Fruit fly (Drosophila melanogaster): Measurements from ENCODE around the gene AGO3.

The AGO3 gene

DNA sequence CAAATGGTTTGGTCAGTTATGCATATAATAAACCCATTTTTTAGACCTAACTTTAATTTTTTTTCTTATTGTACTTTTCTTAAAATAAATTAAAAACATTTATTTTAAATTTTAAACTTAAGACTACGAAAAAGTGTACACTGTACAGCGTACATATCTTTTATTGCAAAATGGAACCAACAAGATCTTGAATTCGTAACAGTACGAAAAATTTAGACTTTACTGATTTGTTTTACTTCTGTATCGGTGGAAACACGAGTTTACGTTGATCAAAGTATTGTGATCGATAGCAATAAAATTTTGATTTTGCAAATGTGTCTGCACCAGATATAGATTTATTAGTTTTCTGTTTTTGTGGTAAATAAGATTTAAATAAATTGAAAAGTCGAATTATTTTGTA is at the start of gene AGO3:
TSS of gene AGO3 (plus strand) at position 301 of the 400 bp plus-strand sequence.
- TF ChIP-seq CG11617 (GFP tag; optimal IDR thresholded peaks at IDR 0.05) (no peak), CG7045 (GFP tag; optimal IDR thresholded peaks at IDR 0.05) (no peak), CG7101 (tag; optimal IDR thresholded peaks at IDR 0.05) (no peak), pad (GFP tag; optimal IDR thresholded peaks at IDR 0.05) (no peak), cnc (optimal IDR thresholded peaks at IDR 0.05) (no peak), Mnt (GFP tag; optimal IDR thresholded peaks at IDR 0.05) (no peak), Clk (GFP tag; optimal IDR thresholded peaks at IDR 0.05) (no peak), CG1620 (GFP tag; optimal IDR thresholded peaks at IDR 0.05) (no peak)

DNA sequence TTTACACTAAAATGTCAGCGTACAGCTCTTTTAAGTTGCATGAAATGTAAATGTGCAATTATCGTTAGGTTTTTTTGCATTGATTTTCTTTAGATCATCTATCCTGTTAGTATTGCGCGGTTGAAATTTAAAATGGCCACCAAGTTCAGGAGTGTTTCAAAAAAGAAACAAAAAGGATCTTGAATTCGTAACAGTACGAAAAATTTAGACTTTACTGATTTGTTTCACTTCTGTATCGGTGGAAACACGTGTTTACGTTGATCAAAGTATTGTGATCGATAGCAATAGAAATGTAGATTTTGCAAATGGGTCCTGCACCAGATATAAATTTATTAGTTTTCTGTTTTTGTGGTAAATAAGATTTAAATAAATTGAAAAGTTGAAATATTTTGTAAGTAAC is 1.3 kb downstream of the AGO3 start:
- TF ChIP-seq tj (GFP tag; optimal IDR thresholded peaks at IDR 0.05) = no peak
- TF ChIP-seq Crg-1 (GFP tag; optimal IDR thresholded peaks at IDR 0.05) = no peak
- TF ChIP-seq cic (GFP tag; optimal IDR thresholded peaks at IDR 0.05) = no peak
- TF ChIP-seq CG7101 (tag; optimal IDR thresholded peaks at IDR 0.05) = no peak
- no peak for TF ChIP-seq CG11617 (GFP tag; optimal IDR thresholded peaks at IDR 0.05)
- TF ChIP-seq Hr96 (GFP tag; optimal IDR thresholded peaks at IDR 0.05) = no peak
- no peak for TF ChIP-seq kay (GFP tag; ENCODE audit: borderline replicate concordance)
- no peak for TF ChIP-seq toe (GFP tag; optimal IDR thresholded peaks at IDR 0.05)
- TF ChIP-seq CG1620 (GFP tag; optimal IDR thresholded peaks at IDR 0.05) = no peak
- no peak for TF ChIP-seq ovo (GFP tag; optimal IDR thresholded peaks at IDR 0.05)
- no peak for TF ChIP-seq CG12768 (GFP tag; optimal IDR thresholded peaks at IDR 0.05)
- TF ChIP-seq CG7045 (GFP tag; optimal IDR thresholded peaks at IDR 0.05) = no peak
- TF ChIP-seq pad (GFP tag; optimal IDR thresholded peaks at IDR 0.05) = no peak
- no peak for TF ChIP-seq bab1 (GFP tag; optimal IDR thresholded peaks at IDR 0.05)
- TF ChIP-seq Mnt (GFP tag; optimal IDR thresholded peaks at IDR 0.05) = no peak
- TF ChIP-seq cnc (optimal IDR thresholded peaks at IDR 0.05) = no peak
- TF ChIP-seq CG33017 (tag; optimal IDR thresholded peaks at IDR 0.05) = no peak
- no peak for TF ChIP-seq Clk (GFP tag; optimal IDR thresholded peaks at IDR 0.05)
- no peak for TF ChIP-seq CG5204 (GFP tag; optimal IDR thresholded peaks at IDR 0.05)

- TF ChIP-seq pad (GFP tag; optimal IDR thresholded peaks at IDR 0.05) (no peak), bab1 (GFP tag; optimal IDR thresholded peaks at IDR 0.05) (no peak), cnc (optimal IDR thresholded peaks at IDR 0.05) (no peak)
Measured at dm6 chr3L:23568504-23568903, 14.1 kb downstream of the AGO3 start.

DNA sequence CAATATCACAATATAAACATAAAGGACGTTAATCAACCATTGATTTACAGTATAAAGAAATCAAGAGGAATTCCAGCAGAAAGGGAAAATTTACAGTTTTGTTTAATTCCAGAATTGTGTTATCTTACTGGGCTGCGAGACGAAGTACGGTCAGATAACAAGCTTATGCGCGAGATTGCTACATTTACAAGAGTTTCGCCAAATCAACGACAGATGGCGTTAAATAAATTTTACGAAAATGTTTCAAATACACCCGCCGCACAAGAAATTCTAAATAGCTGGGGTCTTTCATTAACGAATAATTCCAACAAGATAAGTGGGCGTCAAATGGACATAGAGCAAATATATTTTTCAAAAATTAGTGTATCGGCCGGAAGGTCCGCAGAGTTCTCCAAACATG is 14.9 kb downstream of the AGO3 start:
- TF ChIP-seq kay (GFP tag; ENCODE audit: borderline replicate concordance) (no peak), cic (GFP tag; optimal IDR thresholded peaks at IDR 0.05) (no peak), Mnt (GFP tag; optimal IDR thresholded peaks at IDR 0.05) (no peak), CG5204 (GFP tag; optimal IDR thresholded peaks at IDR 0.05) (no peak), CG7045 (GFP tag; optimal IDR thresholded peaks at IDR 0.05) (no peak), pad (GFP tag; optimal IDR thresholded peaks at IDR 0.05) (no peak), Crg-1 (GFP tag; optimal IDR thresholded peaks at IDR 0.05) (no peak), CG33017 (tag; optimal IDR thresholded peaks at IDR 0.05) (no peak), toe (GFP tag; optimal IDR thresholded peaks at IDR 0.05) (no peak), Clk (GFP tag; optimal IDR thresholded peaks at IDR 0.05) (no peak), tj (GFP tag; optimal IDR thresholded peaks at IDR 0.05) (no peak), cnc (optimal IDR thresholded peaks at IDR 0.05) (no peak), ovo (GFP tag; optimal IDR thresholded peaks at IDR 0.05) (no peak), CG7101 (tag; optimal IDR thresholded peaks at IDR 0.05) (no peak), Hr96 (GFP tag; optimal IDR thresholded peaks at IDR 0.05) (no peak), CG12768 (GFP tag; optimal IDR thresholded peaks at IDR 0.05) (no peak), CG14711 (tag; optimal IDR thresholded peaks at IDR 0.05) (no peak), CG11617 (GFP tag; optimal IDR thresholded peaks at IDR 0.05) (no peak)

- TF ChIP-seq Mnt (GFP tag; optimal IDR thresholded peaks at IDR 0.05) (no peak), CG14711 (tag; optimal IDR thresholded peaks at IDR 0.05) (no peak), cic (GFP tag; optimal IDR thresholded peaks at IDR 0.05) (no peak), bab1 (GFP tag; optimal IDR thresholded peaks at IDR 0.05) (no peak), ovo (GFP tag; optimal IDR thresholded peaks at IDR 0.05) (no peak), tj (GFP tag; optimal IDR thresholded peaks at IDR 0.05) (no peak), cnc (optimal IDR thresholded peaks at IDR 0.05) (no peak)
Measured at dm6 chr3L:23580601-23581000, 26.2 kb downstream of the AGO3 start.

DNA sequence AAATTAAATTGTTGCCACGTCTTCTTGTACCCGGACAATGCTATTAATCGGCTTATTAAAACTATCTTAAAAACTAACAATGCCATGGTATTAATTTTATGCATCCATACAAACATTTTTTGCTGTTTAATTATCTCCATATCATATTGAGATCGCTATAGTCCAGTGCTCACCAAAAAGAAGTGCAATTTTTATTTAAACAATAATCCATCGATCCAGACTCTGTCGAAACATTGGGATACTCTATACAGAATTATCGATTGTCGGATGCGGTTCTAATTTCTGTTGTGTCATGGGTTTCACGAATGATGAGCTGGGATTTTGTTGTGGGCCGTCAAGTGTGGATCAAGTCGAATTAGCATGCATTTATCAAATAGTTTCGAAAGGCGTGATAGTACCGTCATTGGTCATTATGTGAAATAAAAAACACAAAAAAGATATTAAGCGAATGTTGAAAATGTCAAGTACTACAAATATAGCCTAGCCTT is 29.1 kb downstream of the AGO3 start:
- TF ChIP-seq Crg-1 (GFP tag; optimal IDR thresholded peaks at IDR 0.05) = no peak
- TF ChIP-seq CG5204 (GFP tag; optimal IDR thresholded peaks at IDR 0.05) = no peak
- TF ChIP-seq ovo (GFP tag; optimal IDR thresholded peaks at IDR 0.05) = no peak
- TF ChIP-seq pad (GFP tag; optimal IDR thresholded peaks at IDR 0.05) = no peak
- no peak for TF ChIP-seq CG14711 (tag; optimal IDR thresholded peaks at IDR 0.05)
- TF ChIP-seq CG7045 (GFP tag; optimal IDR thresholded peaks at IDR 0.05) = no peak
- TF ChIP-seq cnc (optimal IDR thresholded peaks at IDR 0.05) = no peak
- TF ChIP-seq bab1 (GFP tag; optimal IDR thresholded peaks at IDR 0.05) = no peak

- TF ChIP-seq CG5204 (GFP tag; optimal IDR thresholded peaks at IDR 0.05) = no peak
- no peak for TF ChIP-seq CG12768 (GFP tag; optimal IDR thresholded peaks at IDR 0.05)
- TF ChIP-seq toe (GFP tag; optimal IDR thresholded peaks at IDR 0.05) = no peak
- TF ChIP-seq pad (GFP tag; optimal IDR thresholded peaks at IDR 0.05) = no peak
- TF ChIP-seq CG7045 (GFP tag; optimal IDR thresholded peaks at IDR 0.05) = no peak
- TF ChIP-seq tj (GFP tag; optimal IDR thresholded peaks at IDR 0.05) = no peak
- no peak for TF ChIP-seq cnc (optimal IDR thresholded peaks at IDR 0.05)
- no peak for TF ChIP-seq Crg-1 (GFP tag; optimal IDR thresholded peaks at IDR 0.05)
- no peak for TF ChIP-seq CG1620 (GFP tag; optimal IDR thresholded peaks at IDR 0.05)
- TF ChIP-seq CG14711 (tag; optimal IDR thresholded peaks at IDR 0.05) = no peak
- TF ChIP-seq kay (GFP tag; ENCODE audit: borderline replicate concordance) = no peak
- no peak for TF ChIP-seq CG33017 (tag; optimal IDR thresholded peaks at IDR 0.05)
- no peak for TF ChIP-seq Clk (GFP tag; optimal IDR thresholded peaks at IDR 0.05)
- no peak for TF ChIP-seq CG11617 (GFP tag; optimal IDR thresholded peaks at IDR 0.05)
- no peak for TF ChIP-seq ovo (GFP tag; optimal IDR thresholded peaks at IDR 0.05)
- TF ChIP-seq Hr96 (GFP tag; optimal IDR thresholded peaks at IDR 0.05) = no peak
Measured at dm6 chr3L:23589259-23589658, 34.9 kb downstream of the AGO3 start.
